Worm (Caenorhabditis elegans): ENCODE results near the gene K04C1.3.

- TF ChIP-seq ZK546.5 (tag; optimal IDR thresholded peaks at IDR 0.05) (no peak), nhr-11 (tag; optimal IDR thresholded peaks at IDR 0.05) (no peak), tbx-2 (tag; optimal IDR thresholded peaks at IDR 0.05) (no peak), ama-1 (optimal IDR thresholded peaks at IDR 0.05) (no peak), nhr-237 (tag; optimal IDR thresholded peaks at IDR 0.05) (no peak), nhr-25 (tag; optimal IDR thresholded peaks at IDR 0.05) (no peak), ztf-11 (tag; optimal IDR thresholded peaks at IDR 0.05) (no peak), unc-39 (tag; optimal IDR thresholded peaks at IDR 0.05) (no peak), elt-1 (tag; optimal IDR thresholded peaks at IDR 0.05) (no peak), lin-39 (tag; optimal IDR thresholded peaks at IDR 0.05) (no peak)
Measured at ce11 chrX:14247436-14248103, 4.4 kb upstream of the K04C1.3 start, which contains the start of gene K04C1.5.
